Fruit fly (Drosophila melanogaster) whole organism, embryonic: ENCODE results near the gene Fancl.

ENCODE experiments used
- CG10979 ChIP-seq: fragments of 200-800 bp; sonication (Bioruptor generic); optimal IDR thresholded peaks from 2 replicates; lab custom pipeline; 2018; ENCODE audit warnings: missing biosample characterization, mild to moderate bottlenecking, missing genetic modification characterization, moderate library complexity
- CG13296 ChIP-seq: fragments of 200-800 bp; sonication (Bioruptor generic); optimal IDR thresholded peaks from 3 replicates; lab custom pipeline; 2018; ENCODE audit warnings: missing biosample characterization, mild to moderate bottlenecking, missing genetic modification characterization
- CG15479 ChIP-seq: fragments of 200-800 bp; sonication (Bioruptor generic); optimal IDR thresholded peaks from 3 replicates; lab custom pipeline; 2019; ENCODE audit warnings: missing biosample characterization, mild to moderate bottlenecking, missing genetic modification characterization, moderate library complexity
- CG16813 ChIP-seq: fragments of 200-800 bp; sonication (Bioruptor generic); IDR thresholded peaks from 3 replicates; pipeline ENCODE4 v1.3.6; 2022; ENCODE audit warnings: missing biosample characterization, missing genetic modification characterization; ENCODE audit not compliant: partially characterized antibody
- CG2129 ChIP-seq: fragments of 200-800 bp; sonication (Bioruptor generic); IDR thresholded peaks from 2 replicates; pipeline ENCODE4 v1.3.6; 2022; ENCODE audit warnings: missing biosample characterization, missing genetic modification characterization; ENCODE audit not compliant: partially characterized antibody
- CG30020 ChIP-seq: fragments of 200-800 bp; optimal IDR thresholded peaks from 2 replicates; lab custom pipeline; 2019; ENCODE audit warnings: missing biosample characterization, mild to moderate bottlenecking, missing genetic modification characterization, moderate library complexity
- CG32532 ChIP-seq: fragments of 200-800 bp; sonication (Bioruptor generic); IDR thresholded peaks from 2 replicates; pipeline ENCODE4 v1.3.6; 2022; ENCODE audit warnings: missing biosample characterization, missing genetic modification characterization
- CG33557 ChIP-seq: fragments of 200-800 bp; sonication (Bioruptor generic); optimal IDR thresholded peaks from 2 replicates; lab custom pipeline; 2019; ENCODE audit warnings: missing biosample characterization, mild to moderate bottlenecking, missing genetic modification characterization, moderate library complexity
- CG6683 ChIP-seq: fragments of 200-800 bp; sonication (Bioruptor generic); optimal IDR thresholded peaks from 2 replicates; lab custom pipeline; 2017; ENCODE audit warnings: missing biosample characterization, mild to moderate bottlenecking, missing genetic modification characterization, missing genetic modification reagents
- CG6689 ChIP-seq: fragments of 200-800 bp; sonication (Bioruptor generic); IDR thresholded peaks from 2 replicates; pipeline ENCODE4 v1.3.6; 2022; ENCODE audit warnings: missing biosample characterization, missing genetic modification characterization
- CG7556 ChIP-seq: fragments of 200-800 bp; sonication (Bioruptor generic); optimal IDR thresholded peaks from 2 replicates; lab custom pipeline; 2017; ENCODE audit warnings: missing biosample characterization, mild to moderate bottlenecking, missing genetic modification characterization
- CG8089 ChIP-seq: fragments of 200-800 bp; sonication (Bioruptor generic); optimal IDR thresholded peaks from 3 replicates; lab custom pipeline; 2016; ENCODE audit warnings: missing biosample characterization, missing genetic modification characterization
- CG8359 ChIP-seq: fragments of 200-800 bp; sonication (Bioruptor generic); optimal IDR thresholded peaks from 2 replicates; lab custom pipeline; 2017; ENCODE audit warnings: missing biosample characterization, mild to moderate bottlenecking, missing genetic modification characterization, borderline replicate concordance
- CG8388 ChIP-seq: fragments of 200-800 bp; sonication (Bioruptor generic); optimal IDR thresholded peaks from 2 replicates; lab custom pipeline; 2019; ENCODE audit warnings: missing biosample characterization, mild to moderate bottlenecking, missing genetic modification characterization, moderate library complexity
- CG8765 ChIP-seq: fragments of 200-800 bp; sonication (Bioruptor generic); IDR thresholded peaks from 2 replicates; pipeline ENCODE4 v1.3.6; 2022; ENCODE audit warnings: missing biosample characterization, missing genetic modification characterization
- CG9932 ChIP-seq: fragments of 200-800 bp; sonication (Bioruptor generic); IDR thresholded peaks from 2 replicates; pipeline ENCODE4 v1.3.6; 2022; ENCODE audit warnings: missing biosample characterization, missing genetic modification characterization
- Chrac-16 ChIP-seq: fragments of 200-800 bp; sonication (Bioruptor generic); optimal IDR thresholded peaks from 3 replicates; lab custom pipeline; 2016; ENCODE audit warnings: missing biosample characterization, missing genetic modification characterization
- Doc3 ChIP-seq: fragments of 200-800 bp; sonication (Bioruptor generic); IDR thresholded peaks from 3 replicates; pipeline ENCODE4 v1.3.6; 2022; ENCODE audit warnings: missing biosample characterization, missing genetic modification characterization; ENCODE audit not compliant: partially characterized antibody
- HLH4C ChIP-seq: fragments of 200-800 bp; sonication (Bioruptor generic); IDR thresholded peaks from 3 replicates; pipeline ENCODE4 v1.3.6; 2022; ENCODE audit warnings: missing biosample characterization, missing genetic modification characterization; ENCODE audit not compliant: partially characterized antibody
- HmgD ChIP-seq: fragments of 200-800 bp; sonication (Bioruptor generic); optimal IDR thresholded peaks from 3 replicates; lab custom pipeline; 2016; ENCODE audit warnings: missing biosample characterization, missing genetic modification characterization
- Jarid2 ChIP-seq: fragments of 200-800 bp; sonication (Bioruptor generic); optimal IDR thresholded peaks from 3 replicates; lab custom pipeline; 2017; ENCODE audit warnings: mild to moderate bottlenecking, missing biosample characterization, missing genetic modification reagents, missing genetic modification characterization
- Lpt ChIP-seq: fragments of >200 bp; optimal IDR thresholded peaks from 2 replicates; lab custom pipeline; 2018; ENCODE audit warnings: missing biosample characterization, missing genetic modification characterization
- Myb ChIP-seq: fragments of 200-800 bp; sonication (Bioruptor generic); optimal IDR thresholded peaks from 2 replicates; lab custom pipeline; 2016; ENCODE audit warnings: missing biosample characterization, missing genetic modification characterization
- Oaz ChIP-seq: fragments of 200-800 bp; sonication (Bioruptor generic); IDR thresholded peaks from 2 replicates; pipeline ENCODE4 v1.3.6; 2022; ENCODE audit warnings: missing biosample characterization, missing genetic modification characterization
- Poxn ChIP-seq: fragments of 200-800 bp; sonication (Bioruptor generic); IDR thresholded peaks from 2 replicates; pipeline ENCODE4 v1.3.6; 2022; ENCODE audit warnings: missing biosample characterization, missing genetic modification characterization
- Rfx ChIP-seq: fragments of 200-800 bp; sonication (Bioruptor generic); IDR thresholded peaks from 2 replicates; pipeline ENCODE4 v1.3.6; 2022; ENCODE audit warnings: missing biosample characterization, missing genetic modification characterization
- Side ChIP-seq: fragments of 200-800 bp; sonication (Bioruptor generic); optimal IDR thresholded peaks from 2 replicates; lab custom pipeline; 2016; ENCODE audit warnings: missing biosample characterization, missing genetic modification characterization
- Six4 ChIP-seq: fragments of 200-800 bp; sonication (Bioruptor generic); optimal IDR thresholded peaks from 2 replicates; lab custom pipeline; 2016; ENCODE audit warnings: missing biosample characterization, missing genetic modification characterization
- Sry-δ ChIP-seq: fragments of 200-800 bp; sonication (Bioruptor generic); optimal IDR thresholded peaks from 2 replicates; lab custom pipeline; 2016; ENCODE audit warnings: missing biosample characterization, missing genetic modification characterization
- Tbp ChIP-seq: fragments of >200 bp; optimal IDR thresholded peaks from 2 replicates; lab custom pipeline; 2018; ENCODE audit warnings: missing biosample characterization, missing genetic modification characterization
- Trl ChIP-seq, 3 experiments: fragments of >200 bp in 2 of 3; fragments of 200-800 bp in 1 of 3; sonication (Bioruptor generic) in 1 of 3; optimal IDR thresholded peaks; 2 replicates in 1 of 3; 3 replicates in 2 of 3; lab custom pipeline; 2016 to 2017; ENCODE audit warnings: missing biosample characterization in 1 of 3, missing genetic modification characterization in 1 of 3
- Xrp1 ChIP-seq: fragments of 200-800 bp; sonication (Bioruptor generic); IDR thresholded peaks from 2 replicates; pipeline ENCODE4 v1.3.6; 2022; ENCODE audit warnings: missing biosample characterization, missing genetic modification characterization
- chif ChIP-seq, 2 experiments: fragments of 200-800 bp; sonication (Bioruptor generic); optimal IDR thresholded peaks; 3 replicates each; lab custom pipeline; 2016; ENCODE audit warnings: missing biosample characterization in 2 of 2, missing genetic modification characterization in 2 of 2
- chinmo ChIP-seq: fragments of 200-800 bp; sonication (Bioruptor generic); IDR thresholded peaks from 4 replicates; pipeline ENCODE4 v1.3.6; 2022; ENCODE audit warnings: missing biosample characterization, missing genetic modification characterization; ENCODE audit not compliant: partially characterized antibody
- disco-r ChIP-seq: fragments of 200-800 bp; sonication (Bioruptor generic); optimal IDR thresholded peaks from 2 replicates; lab custom pipeline; 2016; ENCODE audit warnings: missing biosample characterization, missing genetic modification characterization
- ems ChIP-seq: fragments of 200-800 bp; sonication (Bioruptor generic); optimal IDR thresholded peaks from 3 replicates; lab custom pipeline; 2016; ENCODE audit warnings: missing biosample characterization, missing genetic modification characterization
- fru ChIP-seq: fragments of >200 bp; optimal IDR thresholded peaks from 2 replicates; lab custom pipeline; 2017
- gcm ChIP-seq: fragments of 200-800 bp; sonication (Bioruptor generic); optimal IDR thresholded peaks from 2 replicates; lab custom pipeline; 2019; ENCODE audit warnings: missing biosample characterization, mild to moderate bottlenecking, missing genetic modification characterization, moderate library complexity
- gt ChIP-seq: fragments of 200-800 bp; sonication (Bioruptor generic); IDR thresholded peaks from 2 replicates; pipeline ENCODE4 v1.3.6; 2022; ENCODE audit warnings: missing biosample characterization, missing genetic modification characterization
- ham ChIP-seq: fragments of 200-800 bp; sonication (Bioruptor generic); IDR thresholded peaks from 2 replicates; pipeline ENCODE4 v1.3.6; 2022; ENCODE audit warnings: missing biosample characterization, missing genetic modification characterization
- klu ChIP-seq: fragments of 200-800 bp; sonication (Bioruptor generic); IDR thresholded peaks from 2 replicates; pipeline ENCODE4 v1.3.6; 2022; ENCODE audit warnings: missing biosample characterization, missing genetic modification characterization
- p53 ChIP-seq: fragments of 200-800 bp; sonication (Bioruptor generic); optimal IDR thresholded peaks from 2 replicates; lab custom pipeline; 2016; ENCODE audit warnings: missing biosample characterization, missing genetic modification characterization
- pzg ChIP-seq: fragments of 200-800 bp; sonication (Bioruptor generic); optimal IDR thresholded peaks from 3 replicates; lab custom pipeline; 2018; ENCODE audit warnings: missing biosample characterization, mild to moderate bottlenecking, missing genetic modification characterization, moderate library complexity
- repo ChIP-seq: fragments of 200-800 bp; sonication (Bioruptor generic); optimal IDR thresholded peaks from 2 replicates; lab custom pipeline; 2016; ENCODE audit warnings: missing biosample characterization, missing genetic modification characterization
- sens ChIP-seq: fragments of 200-800 bp; sonication (Bioruptor generic); peaks from one replicate; lab custom pipeline; 2016; ENCODE audit warnings: missing biosample characterization, missing genetic modification characterization
- sima ChIP-seq: fragments of 200-800 bp; sonication (Bioruptor generic); optimal IDR thresholded peaks from 2 replicates; lab custom pipeline; 2016; ENCODE audit warnings: missing biosample characterization, missing genetic modification characterization
- tap ChIP-seq: fragments of 200-800 bp; optimal IDR thresholded peaks from 3 replicates; lab custom pipeline; 2019; ENCODE audit warnings: missing biosample characterization, mild to moderate bottlenecking, missing genetic modification characterization, moderate library complexity
- tgo ChIP-seq: fragments of 200-800 bp; sonication (Bioruptor generic); IDR thresholded peaks from 3 replicates; pipeline ENCODE4 v1.3.6; 2022; ENCODE audit warnings: missing biosample characterization, missing genetic modification characterization
- tll ChIP-seq, 2 experiments: fragments of 200-800 bp in 1 of 2; fragments of >200 bp in 1 of 2; sonication (Bioruptor generic) in 1 of 2; optimal IDR thresholded peaks; 2 replicates each; lab custom pipeline; 2017 to 2019; ENCODE audit warnings: missing biosample characterization in 2 of 2, missing genetic modification characterization in 2 of 2, mild to moderate bottlenecking in 1 of 2, moderate library complexity in 1 of 2
- twi ChIP-seq: fragments of 200-800 bp; optimal IDR thresholded peaks from 2 replicates; lab custom pipeline; 2019; ENCODE audit warnings: missing biosample characterization, mild to moderate bottlenecking, missing genetic modification characterization, moderate library complexity

Gene Fancl

DNA sequence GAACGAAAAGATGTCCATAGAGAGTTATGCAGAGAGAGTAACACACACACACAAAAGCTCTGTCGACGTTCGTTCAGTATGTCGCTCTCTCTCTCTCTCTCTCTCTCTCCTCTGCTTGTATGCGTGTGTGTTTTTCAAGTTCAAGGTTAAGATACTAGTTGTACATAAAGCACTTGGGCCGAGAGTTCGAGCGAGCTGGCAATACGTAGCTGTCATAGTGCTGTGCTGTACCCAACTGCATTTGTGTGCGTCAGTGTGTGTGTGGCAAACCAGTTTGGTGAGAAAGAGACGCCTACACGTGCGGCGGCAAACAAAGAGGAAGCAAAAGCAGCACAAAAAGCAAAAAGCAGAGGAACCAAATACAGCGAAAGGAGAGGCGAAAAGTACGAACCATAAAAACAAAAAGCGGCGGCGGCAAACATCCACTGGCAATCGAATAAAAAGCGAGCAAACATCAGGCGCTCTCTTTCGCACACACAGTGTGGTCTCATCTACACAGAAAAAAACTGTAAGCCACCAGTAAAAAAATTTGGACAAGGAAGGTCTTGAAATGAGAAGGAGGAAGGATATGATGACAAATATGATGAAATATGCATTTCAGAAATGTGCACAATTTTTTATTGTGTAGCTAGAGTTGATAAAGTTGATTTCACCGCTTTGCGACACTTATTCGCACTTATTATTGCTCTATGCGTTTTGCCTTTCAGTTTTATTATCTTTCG is 34.7 kb upstream of the Fancl start (continued):
- TF ChIP-seq Trl (optimal IDR thresholded peaks at IDR 0.05; lab: Kevin White, UChicago) (peak; percentile 82 to 95), Trl (GFP tag; optimal IDR thresholded peaks at IDR 0.05; lab: Kevin White, UChicago) (peak; percentile 49), ems (GFP tag; lab: Kevin White, UChicago) (peak; percentile 44), repo (GFP tag; lab: Kevin White, UChicago) (peak; percentile 49), CG8765 (GFP tag; lab: Robert Waterston, UW) (peak; percentile 57; the same call in 1 of the 2 replicates), Lpt (GFP tag; lab: Kevin White, UChicago) (no peak), CG7556 (GFP tag; lab: Kevin White, UChicago) (peak; percentile 48), Poxn (GFP tag; lab: Robert Waterston, UW) (no peak), CG32532 (GFP tag; lab: Robert Waterston, UW) (peak; percentile 81), gt (no peak), Doc3 (GFP tag; lab: Robert Waterston, UW) (no peak), CG10979 (tag; lab: Kevin White, UChicago) (peak; percentile 48), Rfx (GFP tag; lab: Robert Waterston, UW) (peak; percentile 77), tgo (peak; percentile 74), CG16813 (no peak), pzg (GFP tag; lab: Kevin White, UChicago) (no peak), twi (no peak), CG33557 (no peak), fru (lab: Kevin White, UChicago) (no peak), CG9932 (peak; percentile 67), Myb (GFP tag; lab: Kevin White, UChicago) (peak; percentile 57), gcm (GFP tag; lab: Kevin White, UChicago) (no peak), Six4 (GFP tag; lab: Kevin White, UChicago) (peak; percentile 57), Jarid2 (GFP tag; lab: Kevin White, UChicago) (no peak), p53 (GFP tag; lab: Kevin White, UChicago) (peak; percentile 41), CG2129 (no peak), HLH4C (GFP tag; lab: Robert Waterston, UW) (no peak), HmgD (peak; percentile 28), disco-r (GFP tag; lab: Kevin White, UChicago) (peak; percentile 39), CG8359 (no peak), CG8089 (GFP tag; lab: Kevin White, UChicago) (peak; percentile 38), tap (tag; lab: Kevin White, UChicago) (no peak), CG8388 (peak; percentile 37), CG30020 (tag; lab: Kevin White, UChicago) (no peak), chif (GFP tag; optimal IDR thresholded peaks at IDR 0.05; lab: Kevin White, UChicago) (peak; percentile 60 to 77), chinmo (GFP tag; lab: Robert Waterston, UW) (peak; percentile 99), CG6689 (GFP tag; lab: Robert Waterston, UW) (peak; percentile 78), Chrac-16 (GFP tag; lab: Kevin White, UChicago) (peak; percentile 21), Side (peak; percentile 84), sima (GFP tag; lab: Kevin White, UChicago) (no peak), CG6683 (peak; percentile 3), ham (GFP tag; lab: Robert Waterston, UW) (no peak), tll (GFP tag; optimal IDR thresholded peaks at IDR 0.05; lab: Kevin White, UChicago) (no peak), klu (GFP tag; lab: Robert Waterston, UW) (peak; percentile 60), Xrp1 (peak; percentile 74), Oaz (peak; percentile 46; the same call in 1 of the 2 replicates), sens (GFP tag; lab: Kevin White, UChicago) (peak; percentile 90), CG13296 (GFP tag; lab: Kevin White, UChicago) (no peak), CG15479 (GFP tag; lab: Kevin White, UChicago) (no peak), Sry-δ (GFP tag; lab: Kevin White, UChicago) (peak; percentile 27), Tbp (GFP tag; lab: Kevin White, UChicago) (no peak)
